Fruit fly (Drosophila melanogaster) whole organism, embryonic: ENCODE measurements around the gene CG4537.

Experiments used
- Aef1 ChIP-seq: fragments of 200-800 bp; sonication (Bioruptor generic); IDR thresholded peaks from 3 replicates; pipeline ENCODE4 v1.3.6; 2022; ENCODE audit warnings: missing biosample characterization, missing genetic modification characterization
- B-H1 ChIP-seq: fragments of 200-800 bp; sonication (Bioruptor generic); IDR thresholded peaks from 3 replicates; pipeline ENCODE4 v1.3.6; 2022; ENCODE audit warnings: missing biosample characterization, missing genetic modification characterization
- CG11456 ChIP-seq: fragments of 200-800 bp; sonication (Bioruptor generic); IDR thresholded peaks from 3 replicates; pipeline ENCODE4 v1.3.6; 2022; ENCODE audit warnings: missing biosample characterization, missing genetic modification characterization
- CG11723 ChIP-seq: fragments of 200-800 bp; sonication (Bioruptor generic); optimal IDR thresholded peaks from 2 replicates; lab custom pipeline; 2017; ENCODE audit warnings: missing biosample characterization, mild to moderate bottlenecking, missing genetic modification characterization
- CG12104 ChIP-seq: fragments of 200-800 bp; sonication (Bioruptor generic); optimal IDR thresholded peaks from 3 replicates; lab custom pipeline; 2016; ENCODE audit warnings: missing biosample characterization, missing genetic modification characterization
- CG12236 ChIP-seq: fragments of 200-800 bp; sonication (Bioruptor generic); optimal IDR thresholded peaks from 2 replicates; lab custom pipeline; 2016; ENCODE audit warnings: missing biosample characterization, missing genetic modification characterization
- CG14667 ChIP-seq: fragments of 200-800 bp; sonication (Bioruptor generic); IDR thresholded peaks from 2 replicates; pipeline ENCODE4 v1.3.6; 2022; ENCODE audit warnings: missing biosample characterization, missing genetic modification characterization
- CG15269 ChIP-seq: fragments of 200-800 bp; sonication (Bioruptor generic); optimal IDR thresholded peaks from 2 replicates; lab custom pipeline; 2018; ENCODE audit warnings: missing biosample characterization, mild to moderate bottlenecking, missing genetic modification characterization, moderate library complexity
- CG16779 ChIP-seq: fragments of 200-800 bp; sonication (Bioruptor generic); IDR thresholded peaks from 2 replicates; pipeline ENCODE4 v1.3.6; 2022; ENCODE audit warnings: missing biosample characterization, missing genetic modification characterization
- CG17568 ChIP-seq: fragments of 200-800 bp; sonication (Bioruptor generic); optimal IDR thresholded peaks from 2 replicates; lab custom pipeline; 2018; ENCODE audit warnings: missing biosample characterization, mild to moderate bottlenecking, missing genetic modification characterization, moderate library complexity
- CG2120 ChIP-seq: fragments of 200-800 bp; sonication (Bioruptor generic); optimal IDR thresholded peaks from 3 replicates; lab custom pipeline; 2016; ENCODE audit warnings: missing biosample characterization, missing genetic modification characterization
- CG2678 ChIP-seq: fragments of 200-800 bp; sonication (Bioruptor generic); optimal IDR thresholded peaks from 3 replicates; lab custom pipeline; 2019; ENCODE audit warnings: missing biosample characterization, mild to moderate bottlenecking, missing genetic modification characterization, moderate library complexity
- CG3065 ChIP-seq: fragments of 200-800 bp; sonication (Bioruptor generic); optimal IDR thresholded peaks from 2 replicates; lab custom pipeline; 2016; ENCODE audit warnings: missing biosample characterization, missing genetic modification characterization
- CG3407 ChIP-seq: fragments of 200-800 bp; sonication (Bioruptor generic); optimal IDR thresholded peaks from 2 replicates; lab custom pipeline; 2018; ENCODE audit warnings: missing biosample characterization, mild to moderate bottlenecking, missing genetic modification characterization
- CG6254 ChIP-seq: fragments of 200-800 bp; sonication (Bioruptor generic); optimal IDR thresholded peaks from 3 replicates; lab custom pipeline; 2017; ENCODE audit warnings: mild to moderate bottlenecking, missing biosample characterization, missing genetic modification reagents, missing genetic modification characterization
- CG6689 ChIP-seq: fragments of 200-800 bp; sonication (Bioruptor generic); IDR thresholded peaks from 2 replicates; pipeline ENCODE4 v1.3.6; 2022; ENCODE audit warnings: missing biosample characterization, missing genetic modification characterization
- CG8478 ChIP-seq: fragments of >200 bp; optimal IDR thresholded peaks from 2 replicates; lab custom pipeline; 2018
- CG9215 ChIP-seq: fragments of 200-800 bp; sonication (Bioruptor generic); IDR thresholded peaks from 2 replicates; pipeline ENCODE4 v1.3.6; 2022; ENCODE audit warnings: missing biosample characterization, missing genetic modification characterization
- Dbx ChIP-seq: fragments of 200-800 bp; sonication (Bioruptor generic); IDR thresholded peaks from 3 replicates; pipeline ENCODE4 v1.3.6; 2022; ENCODE audit warnings: missing biosample characterization, missing genetic modification characterization
- Dref ChIP-seq: fragments of 200-800 bp; sonication (Bioruptor generic); IDR thresholded peaks from 2 replicates; pipeline ENCODE4 v1.3.6; 2022; ENCODE audit warnings: missing biosample characterization, missing genetic modification characterization
- Ets65A ChIP-seq: fragments of 200-800 bp; sonication (Bioruptor generic); peaks from one replicate; lab custom pipeline; 2016; ENCODE audit warnings: missing biosample characterization, missing genetic modification characterization
- HLH54F ChIP-seq: fragments of 200-800 bp; sonication (Bioruptor generic); optimal IDR thresholded peaks from 3 replicates; lab custom pipeline; 2016; ENCODE audit warnings: missing biosample characterization, missing genetic modification characterization
- Jarid2 ChIP-seq: fragments of 200-800 bp; sonication (Bioruptor generic); optimal IDR thresholded peaks from 3 replicates; lab custom pipeline; 2017; ENCODE audit warnings: mild to moderate bottlenecking, missing biosample characterization, missing genetic modification reagents, missing genetic modification characterization
- MBD-R2 ChIP-seq: fragments of 200-800 bp; sonication (Bioruptor generic); IDR thresholded peaks from 2 replicates; pipeline ENCODE4 v1.3.6; 2022; ENCODE audit warnings: missing biosample characterization, missing genetic modification characterization
- Med ChIP-seq: fragments of 200-800 bp; sonication (Bioruptor generic); peaks from one replicate; lab custom pipeline; 2016; ENCODE audit warnings: missing biosample characterization, missing genetic modification characterization, mild to moderate bottlenecking, inconsistent platforms, moderate library complexity
- Six4 ChIP-seq: fragments of 200-800 bp; sonication (Bioruptor generic); optimal IDR thresholded peaks from 2 replicates; lab custom pipeline; 2016; ENCODE audit warnings: missing biosample characterization, missing genetic modification characterization
- Sox102F ChIP-seq: fragments of 200-800 bp; sonication (Bioruptor generic); optimal IDR thresholded peaks from 2 replicates; lab custom pipeline; 2018; ENCODE audit warnings: missing biosample characterization, mild to moderate bottlenecking, missing genetic modification characterization, moderate library complexity
- Usf ChIP-seq: fragments of 200-800 bp; sonication (Bioruptor generic); optimal IDR thresholded peaks from 2 replicates; lab custom pipeline; 2017; ENCODE audit warnings: missing genotype, missing biosample characterization, missing genetic modification characterization
- ab ChIP-seq: fragments of 200-800 bp; sonication (Bioruptor generic); optimal IDR thresholded peaks from 2 replicates; lab custom pipeline; 2016; ENCODE audit warnings: missing biosample characterization, missing genetic modification characterization
- abd-A ChIP-seq: fragments of 200-800 bp; sonication (Bioruptor generic); optimal IDR thresholded peaks from 3 replicates; lab custom pipeline; 2019; ENCODE audit warnings: missing biosample characterization, mild to moderate bottlenecking, missing genetic modification characterization, moderate library complexity
- az2 ChIP-seq: fragments of 200-800 bp; sonication (Bioruptor generic); optimal IDR thresholded peaks from 3 replicates; lab custom pipeline; 2016; ENCODE audit warnings: missing biosample characterization, missing genetic modification characterization
- danr ChIP-seq: fragments of 200-800 bp; sonication (Bioruptor generic); IDR thresholded peaks from 2 replicates; pipeline ENCODE4 v1.3.6; 2022; ENCODE audit warnings: missing biosample characterization, missing genetic modification characterization
- dysf ChIP-seq: fragments of 200-800 bp; sonication (Bioruptor generic); IDR thresholded peaks from 3 replicates; pipeline ENCODE4 v1.3.6; 2022; ENCODE audit warnings: missing biosample characterization, missing genetic modification characterization
- gem ChIP-seq: fragments of 200-800 bp; sonication (Bioruptor generic); optimal IDR thresholded peaks from 2 replicates; lab custom pipeline; 2019; ENCODE audit warnings: missing biosample characterization, mild to moderate bottlenecking, missing genetic modification characterization, moderate library complexity
- hb ChIP-seq: fragments of 200-800 bp; sonication (Bioruptor generic); IDR thresholded peaks from 3 replicates; pipeline ENCODE4 v1.3.6; 2022; ENCODE audit warnings: missing biosample characterization, missing genetic modification characterization; ENCODE audit not compliant: partially characterized antibody
- lmd ChIP-seq: fragments of 200-800 bp; sonication (Bioruptor generic); IDR thresholded peaks from 2 replicates; pipeline ENCODE4 v1.3.6; 2022; ENCODE audit warnings: missing biosample characterization, missing genetic modification characterization
- mam ChIP-seq: fragments of 200-800 bp; sonication (Bioruptor generic); optimal IDR thresholded peaks from 3 replicates; lab custom pipeline; 2016; ENCODE audit warnings: missing biosample characterization, missing genetic modification characterization
- nerfin-1 ChIP-seq: fragments of 200-800 bp; sonication (Bioruptor generic); optimal IDR thresholded peaks from 3 replicates; lab custom pipeline; 2019; ENCODE audit warnings: missing biosample characterization, mild to moderate bottlenecking, missing genetic modification characterization, moderate library complexity
- prd ChIP-seq, 3 experiments: fragments of >200 bp in 2 of 3; fragments of 200-800 bp in 1 of 3; sonication (Bioruptor generic) in 1 of 3; optimal IDR thresholded peaks in 2 of 3; IDR thresholded peaks in 1 of 3; 2 replicates in 2 of 3; 3 replicates in 1 of 3; pipeline versions ENCODE4 v1.3.6 to Lab custom; 2017 to 2022; ENCODE audit warnings: missing biosample characterization in 1 of 3, missing genetic modification characterization in 1 of 3
- pum ChIP-seq: fragments of 200-800 bp; sonication (Bioruptor generic); optimal IDR thresholded peaks from 2 replicates; lab custom pipeline; 2016; ENCODE audit warnings: missing biosample characterization, missing genetic modification characterization
- repo ChIP-seq: fragments of 200-800 bp; sonication (Bioruptor generic); optimal IDR thresholded peaks from 2 replicates; lab custom pipeline; 2016; ENCODE audit warnings: missing biosample characterization, missing genetic modification characterization
- rib ChIP-seq: fragments of 200-800 bp; sonication (Bioruptor generic); IDR thresholded peaks from 2 replicates; pipeline ENCODE4 v1.3.6; 2022; ENCODE audit warnings: missing biosample characterization, missing genetic modification characterization
- run ChIP-seq: fragments of 200-800 bp; sonication (Bioruptor generic); optimal IDR thresholded peaks from 3 replicates; lab custom pipeline; 2018; ENCODE audit warnings: missing biosample characterization, mild to moderate bottlenecking, missing genetic modification characterization
- sim ChIP-seq: fragments of 200-800 bp; sonication (Bioruptor generic); IDR thresholded peaks from 2 replicates; pipeline ENCODE4 v1.3.6; 2022; ENCODE audit warnings: missing biosample characterization, missing genetic modification characterization
- sisA ChIP-seq: fragments of 200-800 bp; sonication (Bioruptor generic); IDR thresholded peaks from 2 replicates; pipeline ENCODE4 v1.3.6; 2022; ENCODE audit warnings: missing biosample characterization, missing genetic modification characterization
- slbo ChIP-seq: fragments of 200-800 bp; sonication (Bioruptor generic); IDR thresholded peaks from 2 replicates; pipeline ENCODE4 v1.3.6; 2022; ENCODE audit warnings: missing biosample characterization, missing genetic modification characterization
- slp2 ChIP-seq: fragments of 200-800 bp; sonication (Bioruptor generic); optimal IDR thresholded peaks from 2 replicates; lab custom pipeline; 2016; ENCODE audit warnings: missing biosample characterization, missing genetic modification characterization
- sug ChIP-seq: fragments of 200-800 bp; optimal IDR thresholded peaks from 2 replicates; lab custom pipeline; 2019; ENCODE audit warnings: missing biosample characterization, mild to moderate bottlenecking, missing genetic modification characterization, moderate library complexity
- tin ChIP-seq: fragments of 200-800 bp; sonication (Bioruptor generic); optimal IDR thresholded peaks from 3 replicates; lab custom pipeline; 2016; ENCODE audit warnings: missing biosample characterization, missing genetic modification characterization
- tna ChIP-seq: fragments of 200-800 bp; sonication (Bioruptor generic); IDR thresholded peaks from 2 replicates; pipeline ENCODE4 v1.3.6; 2022; ENCODE audit warnings: missing biosample characterization, missing genetic modification characterization; ENCODE audit not compliant: partially characterized antibody
- unpg ChIP-seq: fragments of 200-800 bp; sonication (Bioruptor generic); optimal IDR thresholded peaks from 3 replicates; lab custom pipeline; 2018; ENCODE audit warnings: missing biosample characterization, mild to moderate bottlenecking, missing genetic modification characterization, moderate library complexity
- zen2 ChIP-seq: fragments of 200-800 bp; sonication (Bioruptor generic); IDR thresholded peaks from 3 replicates; pipeline ENCODE4 v1.3.6; 2022; ENCODE audit warnings: missing biosample characterization, missing genetic modification characterization; ENCODE audit not compliant: partially characterized antibody

Gene CG4537

dm6 chr2L:9862964-9863363, 27.7 kb upstream of the CG4537 start (continued):
- TF ChIP-seq gem (tag; lab: Kevin White, UChicago) (peak; percentile 33), nerfin-1 (tag; lab: Kevin White, UChicago) (no peak), abd-A (tag; lab: Kevin White, UChicago) (no peak), tna (no peak), rib (GFP tag; lab: Robert Waterston, UW) (no peak), sug (tag; lab: Kevin White, UChicago) (no peak), Six4 (GFP tag; lab: Kevin White, UChicago) (no peak), run (tag; lab: Kevin White, UChicago) (no peak), CG11456 (GFP tag; lab: Robert Waterston, UW) (0 out of 3 replicates have a peak, but pooled peaks have one; percentile 23), pum (GFP tag; lab: Kevin White, UChicago) (no peak), Med (peak; percentile 38), hb (GFP tag; lab: Robert Waterston, UW) (no peak), az2 (GFP tag; lab: Kevin White, UChicago) (peak; percentile 3), repo (no peak), danr (GFP tag; lab: Robert Waterston, UW) (no peak), Usf (GFP tag; lab: Kevin White, UChicago) (no peak), CG8478 (lab: Kevin White, UChicago) (no peak), CG6689 (GFP tag; lab: Robert Waterston, UW) (peak; percentile 26; the same call in 1 of the 2 replicates), prd (optimal IDR thresholded peaks at IDR 0.05; lab: Kevin White, UChicago) (no peak), prd (GFP tag; IDR thresholded peaks at IDR 0.05; lab: Robert Waterston, UW) (peak; percentile 23; the same call in 1 of the 3 replicates), tin (GFP tag; lab: Kevin White, UChicago) (no peak), zen2 (GFP tag; lab: Robert Waterston, UW) (no peak), MBD-R2 (GFP tag; lab: Robert Waterston, UW) (no peak), dysf (no peak), Aef1 (GFP tag; lab: Robert Waterston, UW) (peak; percentile 30; the same call in 1 of the 3 replicates), unpg (GFP tag; lab: Kevin White, UChicago) (no peak), CG17568 (GFP tag; lab: Kevin White, UChicago) (no peak), slbo (GFP tag; lab: Robert Waterston, UW) (peak; percentile 27; the same call in 1 of the 2 replicates), CG16779 (GFP tag; lab: Robert Waterston, UW) (no peak), Jarid2 (no peak), CG11723 (GFP tag; lab: Kevin White, UChicago) (no peak), CG12104 (no peak), Sox102F (GFP tag; lab: Kevin White, UChicago) (peak; percentile 6), CG3065 (no peak), CG9215 (GFP tag; lab: Robert Waterston, UW) (no peak), Ets65A (peak; percentile 78), CG2678 (tag; lab: Kevin White, UChicago) (no peak), CG15269 (tag; lab: Kevin White, UChicago) (no peak), mam (GFP tag; lab: Kevin White, UChicago) (no peak), sisA (no peak), Dref (GFP tag; lab: Robert Waterston, UW) (no peak), CG6254 (GFP tag; lab: Kevin White, UChicago) (no peak), HLH54F (GFP tag; lab: Kevin White, UChicago) (no peak), slp2 (GFP tag; lab: Kevin White, UChicago) (no peak), B-H1 (no peak), CG2120 (no peak), CG3407 (GFP tag; lab: Kevin White, UChicago) (no peak), lmd (GFP tag; lab: Robert Waterston, UW) (peak; percentile 26; the same call in 1 of the 2 replicates), sim (GFP tag; lab: Robert Waterston, UW) (no peak), CG12236 (GFP tag; lab: Kevin White, UChicago) (no peak), Dbx (no peak), ab (GFP tag; lab: Kevin White, UChicago) (no peak), CG14667 (GFP tag; lab: Robert Waterston, UW) (no peak)
